Worm (Caenorhabditis elegans) whole organism, L4/young adult: Measurements from ENCODE around the gene C17H11.4.

ENCODE experiments used
- W03F9.2 ChIP-seq: fragments of 150-350 bp; optimal IDR thresholded peaks from 2 replicates; lab custom pipeline; 2014; ENCODE audit warnings: missing biosample characterization, missing genetic modification characterization
- him-1 ChIP-seq: sonication (generic microtip); optimal IDR thresholded peaks from 2 replicates; lab custom pipeline; 2016; ENCODE audit warnings: missing genotype, missing genetic modification reagents, missing genetic modification characterization, missing compliant biosample characterization

ce11 chrX:8160016-8160415 lies 21.4 kb downstream of the C17H11.4 start:
- no peak for TF ChIP-seq him-1 (tag; lab: Kevin White, UChicago)
- TF ChIP-seq W03F9.2 (tag; lab: Kevin White, UChicago), result no peak
